Worm (Caenorhabditis elegans): ENCODE data around the gene try-10.

DNA sequence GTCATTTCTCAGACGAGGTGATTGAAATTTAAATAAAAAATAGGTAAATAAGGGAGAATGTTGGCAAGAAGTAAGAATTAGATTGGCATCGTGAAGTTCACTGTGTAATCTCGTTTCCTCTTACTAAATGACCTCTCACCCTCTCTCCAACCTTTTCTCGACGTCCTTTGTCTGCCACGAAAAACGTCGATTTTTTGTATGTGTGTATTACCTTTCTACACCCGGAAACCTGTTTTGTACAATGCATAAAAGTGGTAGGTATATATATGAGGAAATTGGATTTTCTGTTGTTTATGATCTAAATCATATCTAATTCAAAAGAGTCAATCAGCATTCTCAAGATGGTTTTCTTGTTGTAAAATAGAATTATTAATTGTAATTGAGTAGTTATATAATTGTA, 20.2 kb downstream of the try-10 start, which contains the start of the genes F15B9.11 and dsl-7:
- no peak for TF ChIP-seq attf-4 (tag; optimal IDR thresholded peaks at IDR 0.05)
- no peak for TF ChIP-seq pha-4 (GFP tag; IDR thresholded peaks at IDR 0.05)
- TF ChIP-seq pha-4 (tag; optimal IDR thresholded peaks at IDR 0.05) = no peak
- no peak for TF ChIP-seq T26A8.4 (GFP tag; IDR thresholded peaks at IDR 0.05)
- no peak for TF ChIP-seq skn-1 (tag; optimal IDR thresholded peaks at IDR 0.05)
- no peak for TF ChIP-seq F37D6.2 (tag; optimal IDR thresholded peaks at IDR 0.05)
- TF ChIP-seq ama-1 (optimal IDR thresholded peaks at IDR 0.05) = no peak
- no peak for TF ChIP-seq nhr-237 (tag; optimal IDR thresholded peaks at IDR 0.05)
- TF ChIP-seq php-3 (GFP tag; IDR thresholded peaks at IDR 0.05) = no peak
- no peak for TF ChIP-seq nhr-28 (tag; optimal IDR thresholded peaks at IDR 0.05)
- no peak for TF ChIP-seq ces-1 (GFP tag; optimal IDR thresholded peaks at IDR 0.05)
- no peak for TF ChIP-seq mdl-1 (tag; optimal IDR thresholded peaks at IDR 0.05)
- TF ChIP-seq snpc-1.2 (GFP tag; IDR thresholded peaks at IDR 0.05) = no peak
- TF ChIP-seq duxl-1 (tag; optimal IDR thresholded peaks at IDR 0.05; ENCODE audit: poor library complexity) = no peak
